Fruit fly (Drosophila melanogaster) whole organism, wandering third instar larva: Measurements from ENCODE around the gene sloth2.
A peak's percentile ranks its signal among the peaks of the same experiment; 100 is the strongest.

Experiments used
- Abd-B ChIP-seq: fragments of >200 bp; optimal IDR thresholded peaks from 2 replicates; lab custom pipeline; 2017; ENCODE audit warnings: missing biosample characterization, missing genetic modification characterization
- CG9705 ChIP-seq: fragments of 200-800 bp; sonication (Bioruptor generic); optimal IDR thresholded peaks from 2 replicates; lab custom pipeline; 2018; ENCODE audit warnings: missing biosample characterization, mild to moderate bottlenecking, missing genetic modification characterization
- Hr78 ChIP-seq: fragments of >200 bp; optimal IDR thresholded peaks from 2 replicates; lab custom pipeline; 2017; ENCODE audit warnings: missing biosample characterization, missing genetic modification characterization
- Mio ChIP-seq: sonication (Bioruptor generic); optimal IDR thresholded peaks from 2 replicates; lab custom pipeline; 2016; ENCODE audit warnings: missing biosample characterization, missing genetic modification characterization
- Rel ChIP-seq, 2 experiments: fragments of 200-800 bp; sonication (Bioruptor generic) in 1 of 2; optimal IDR thresholded peaks; 2 replicates in 1 of 2; 3 replicates in 1 of 2; lab custom pipeline; 2016 to 2019; ENCODE audit warnings: mild to moderate bottlenecking in 2 of 2, missing biosample characterization in 2 of 2, missing genetic modification characterization in 2 of 2, moderate library complexity in 1 of 2
- Sp1 ChIP-seq: fragments of 200-800 bp; sonication (Bioruptor generic); optimal IDR thresholded peaks from 3 replicates; lab custom pipeline; 2019; ENCODE audit warnings: missing biosample characterization, mild to moderate bottlenecking, missing genetic modification characterization, moderate library complexity
- dl ChIP-seq, 2 experiments: fragments of 175-275, 200-275 bp in 1 of 2; fragments of 200-275 bp in 1 of 2; sonication (Bioruptor generic); optimal IDR thresholded peaks; lab custom pipeline; 2018; ENCODE audit warnings: mild to moderate bottlenecking in 2 of 2, missing biosample characterization in 2 of 2, missing genetic modification characterization in 2 of 2, moderate library complexity in 2 of 2; ENCODE audit not compliant: partially characterized antibody in 2 of 2, insufficient read depth in 1 of 2
- dmrt93B ChIP-seq: fragments of 200-800 bp; sonication (Bioruptor generic); optimal IDR thresholded peaks from 2 replicates; lab custom pipeline; 2018; ENCODE audit warnings: missing biosample characterization, mild to moderate bottlenecking, missing genetic modification characterization
- ey ChIP-seq: fragments of 200-800 bp; sonication (Bioruptor generic); optimal IDR thresholded peaks from 2 replicates; lab custom pipeline; 2016; ENCODE audit warnings: missing biosample characterization, missing genetic modification characterization
- pan ChIP-seq: fragments of >200 bp; optimal IDR thresholded peaks from 2 replicates; lab custom pipeline; 2017
- sage ChIP-seq: fragments of 200-800 bp; sonication (Bioruptor generic); optimal IDR thresholded peaks from 2 replicates; lab custom pipeline; 2016; ENCODE audit warnings: missing biosample characterization, mild to moderate bottlenecking, missing genetic modification characterization
- usp ChIP-seq: fragments of >200 bp; optimal IDR thresholded peaks from 2 replicates; lab custom pipeline; 2017; ENCODE audit warnings: missing biosample characterization, missing genetic modification characterization
- woc ChIP-seq: sonication (Bioruptor generic); optimal IDR thresholded peaks from 2 replicates; lab custom pipeline; 2016; ENCODE audit warnings: missing biosample characterization, mild to moderate bottlenecking, missing genetic modification characterization

DNA sequence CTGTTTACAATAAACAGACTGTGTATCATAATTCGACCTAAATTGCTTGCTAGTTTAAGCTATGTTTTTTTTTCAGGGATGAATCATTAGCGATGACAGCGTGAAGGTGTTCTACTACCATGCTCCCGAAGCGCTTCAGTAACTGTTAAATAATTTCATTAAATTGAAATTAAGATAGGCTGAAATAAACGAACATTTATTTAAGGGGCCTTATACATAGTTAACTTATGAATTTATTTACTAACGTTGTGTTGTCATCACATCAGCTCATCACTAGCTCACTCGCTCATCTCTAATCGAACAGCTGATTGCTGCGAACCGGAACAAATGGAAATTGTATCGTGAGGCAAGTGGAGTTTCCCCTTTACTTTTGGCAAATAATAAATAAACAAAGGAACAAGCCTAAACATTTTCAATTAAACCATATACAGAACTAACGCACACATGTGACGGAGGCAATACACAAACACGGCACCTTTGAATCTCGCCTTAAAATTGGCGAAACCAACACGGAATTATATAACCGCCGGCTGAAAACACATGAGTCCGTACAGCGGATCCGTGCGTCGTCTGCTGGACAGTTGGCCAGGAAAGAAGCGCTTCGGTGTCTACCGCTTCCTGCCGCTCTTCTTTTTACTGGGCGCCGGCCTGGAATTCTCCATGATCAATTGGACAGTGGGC lies at the start of gene sloth2, which contains the start of the genes cm and sloth1:
- peak; percentile 91 for TF ChIP-seq woc (GFP tag; lab: Kevin White, UChicago)
- TF ChIP-seq CG9705 (GFP tag; lab: Kevin White, UChicago): peak; percentile 77
- TF ChIP-seq dmrt93B (GFP tag; lab: Kevin White, UChicago): peak; percentile 65
- peak; percentile 84 for TF ChIP-seq ey (GFP tag; lab: Kevin White, UChicago)
- peak; percentile 65 for TF ChIP-seq sage (GFP tag; lab: Kevin White, UChicago)
- TF ChIP-seq Sp1 (GFP tag; lab: Kevin White, UChicago): peak; percentile 86
- TF ChIP-seq pan: no peak
- no peak for TF ChIP-seq Rel (GFP tag; optimal IDR thresholded peaks at IDR 0.05; lab: Kevin White, UChicago)
- peak; percentile 80 for TF ChIP-seq Rel (tag; optimal IDR thresholded peaks at IDR 0.05; lab: Kevin White, UChicago)
- no peak for TF ChIP-seq usp (GFP tag; lab: Kevin White, UChicago)
- TF ChIP-seq dl (GFP tag; optimal IDR thresholded peaks at IDR 0.05; lab: Kevin White, UChicago; ENCODE audit: insufficient read depth in 1 of 2, partially characterized antibody in 2 of 2): no peak
- TF ChIP-seq Abd-B (GFP tag; lab: Kevin White, UChicago): no peak
- TF ChIP-seq Mio (GFP tag; lab: Kevin White, UChicago): peak; percentile 4
- TF ChIP-seq Hr78: no peak
